Worm (Caenorhabditis elegans) whole organism, young adult: ENCODE measurements around the gene cmtr-2.

ENCODE experiments used
- B0336.3 ChIP-seq: fragments of 200-800 bp; sonication (Bioruptor generic); IDR thresholded peaks from 2 replicates; pipeline ENCODE4 v1.3.6; 2022; ENCODE audit warnings: missing genetic modification characterization, missing compliant biosample characterization
- K11D2.4 ChIP-seq: fragments of 200-800 bp; sonication (Bioruptor generic); IDR thresholded peaks from 2 replicates; pipeline ENCODE4 v1.3.6; 2022; ENCODE audit warnings: missing genetic modification reagents, missing genetic modification characterization, missing compliant biosample characterization
- Y56A3A.18 ChIP-seq: fragments of 200-800 bp; sonication (Bioruptor generic); IDR thresholded peaks from 2 replicates; pipeline ENCODE4 v1.3.6; 2022; ENCODE audit warnings: missing genetic modification reagents, missing genetic modification characterization, missing compliant biosample characterization
- ama-1 ChIP-seq, 3 experiments: fragments of 150-350 bp in 1 of 3; sonication (generic microtip) in 2 of 3; optimal IDR thresholded peaks; 2 replicates each; lab custom pipeline; 2014 to 2018; ENCODE audit warnings: missing biosample characterization in 2 of 3, missing genetic modification characterization in 2 of 3, missing genetic modification reagents in 2 of 3
- dox-1 ChIP-seq: fragments of 200-800 bp; sonication (Bioruptor generic); IDR thresholded peaks from 2 replicates; pipeline ENCODE4 v1.3.6; 2022; ENCODE audit warnings: missing genetic modification reagents, missing genetic modification characterization, missing compliant biosample characterization
- hmg-20 ChIP-seq: fragments of 200-800 bp; sonication (Bioruptor generic); IDR thresholded peaks from 2 replicates; pipeline ENCODE4 v1.3.6; 2022; ENCODE audit warnings: missing genetic modification reagents, missing genetic modification characterization, missing compliant biosample characterization
- lin-40 ChIP-seq: sonication (generic microtip); optimal IDR thresholded peaks from 2 replicates; lab custom pipeline; 2016; ENCODE audit warnings: missing genetic modification characterization, mild to moderate bottlenecking, missing compliant biosample characterization, missing genotype, missing genetic modification reagents
- lsl-1 ChIP-seq: fragments of 200-800 bp; sonication (Bioruptor generic); optimal IDR thresholded peaks from 2 replicates; lab custom pipeline; 2018; ENCODE audit warnings: mild to moderate bottlenecking, missing genetic modification characterization, moderate library complexity, missing compliant biosample characterization
- madf-6 ChIP-seq: fragments of 200-800 bp; sonication (Bioruptor generic); IDR thresholded peaks from 2 replicates; pipeline ENCODE4 v1.3.6; 2022; ENCODE audit warnings: missing genetic modification reagents, missing genetic modification characterization, missing compliant biosample characterization
- snpc-3.4 ChIP-seq: sonication (generic microtip); optimal IDR thresholded peaks from 2 replicates; lab custom pipeline; 2017; ENCODE audit warnings: missing genetic modification characterization, mild to moderate bottlenecking, missing compliant biosample characterization, antibody characterized with exemption, moderate library complexity, missing genotype, missing genetic modification reagents
- snpc-4 ChIP-seq, 5 experiments: fragments of 150-350 bp in 1 of 5; sonication (generic microtip) in 4 of 5; optimal IDR thresholded peaks; 2 replicates each; lab custom pipeline; 2014 to 2018; ENCODE audit warnings: missing genetic modification characterization in 5 of 5, missing biosample characterization in 3 of 5, antibody characterized with exemption in 2 of 5, mild to moderate bottlenecking in 2 of 5, missing compliant biosample characterization in 2 of 5, missing genotype in 2 of 5, moderate library complexity in 2 of 5, missing genetic modification reagents in 1 of 5
- tbp1 ChIP-seq: fragments of 200-800 bp; sonication (Bioruptor generic); optimal IDR thresholded peaks from 2 replicates; lab custom pipeline; 2018; ENCODE audit warnings: mild to moderate bottlenecking, missing genetic modification characterization, missing compliant biosample characterization
- unc-130 ChIP-seq: sonication (generic microtip); optimal IDR thresholded peaks from 2 replicates; lab custom pipeline; 2016; ENCODE audit warnings: missing genetic modification reagents, missing genetic modification characterization, missing compliant biosample characterization
- unc-62 ChIP-seq: fragments of 150-350 bp; optimal IDR thresholded peaks from 2 replicates; lab custom pipeline; 2014; ENCODE audit warnings: missing biosample characterization, missing genetic modification reagents, missing genetic modification characterization

ce11 chrIII:6578505-6578904 is 36.7 kb upstream of the cmtr-2 start, which contains the start of gene F27B3.6:
- TF ChIP-seq ama-1 (optimal IDR thresholded peaks at IDR 0.05; lab: Kevin White, UChicago) (no peak), ama-1 (GFP tag; optimal IDR thresholded peaks at IDR 0.05; lab: Kevin White, UChicago) (no peak), snpc-4 (GFP tag; optimal IDR thresholded peaks at IDR 0.05; lab: Kevin White, UChicago) (no peak), snpc-4 (tag; optimal IDR thresholded peaks at IDR 0.05; lab: Kevin White, UChicago) (no peak), dox-1 (GFP tag; lab: Robert Waterston, UW) (no peak), snpc-3.4 (no peak), K11D2.4 (GFP tag; lab: Robert Waterston, UW) (no peak), Y56A3A.18 (GFP tag; lab: Robert Waterston, UW) (no peak), unc-130 (GFP tag; lab: Kevin White, UChicago) (no peak), unc-62 (GFP tag; lab: Kevin White, UChicago) (no peak), madf-6 (GFP tag; lab: Robert Waterston, UW) (no peak), lin-40 (tag; lab: Kevin White, UChicago) (no peak), B0336.3 (GFP tag; lab: Robert Waterston, UW) (no peak), tbp1 (GFP tag; lab: Kevin White, UChicago) (no peak), lsl-1 (GFP tag; lab: Kevin White, UChicago) (no peak), hmg-20 (no peak)
